Fruit fly (Drosophila melanogaster) whole organism, wandering third instar larva: ENCODE data around the gene saturn.

Experiments used
- Abd-B ChIP-seq: fragments of >200 bp; optimal IDR thresholded peaks from 2 replicates; lab custom pipeline; 2017; ENCODE audit warnings: missing biosample characterization, missing genetic modification characterization
- CrebA ChIP-seq: fragments of 200-800 bp; sonication (Bioruptor generic); optimal IDR thresholded peaks from 2 replicates; lab custom pipeline; 2016; ENCODE audit warnings: missing biosample characterization, mild to moderate bottlenecking, missing genetic modification characterization, borderline replicate concordance
- HLH106 ChIP-seq: fragments of 200-800 bp; optimal IDR thresholded peaks from 3 replicates; lab custom pipeline; 2019; ENCODE audit warnings: missing biosample characterization, mild to moderate bottlenecking, missing genetic modification characterization, moderate library complexity
- Jra ChIP-seq: sonication (Bioruptor generic); optimal IDR thresholded peaks from 2 replicates; lab custom pipeline; 2016; ENCODE audit warnings: missing biosample characterization, missing genetic modification characterization
- N ChIP-seq: fragments of >200 bp; optimal IDR thresholded peaks from 2 replicates; lab custom pipeline; 2018; ENCODE audit warnings: missing biosample characterization, missing external identifiers, missing genetic modification characterization
- OdsH ChIP-seq: fragments of 200-800 bp; sonication (Bioruptor generic); optimal IDR thresholded peaks from 2 replicates; lab custom pipeline; 2016; ENCODE audit warnings: missing biosample characterization, mild to moderate bottlenecking, missing genetic modification characterization
- Vsx2 ChIP-seq: fragments of 200-300, 225-300 bp; sonication (Bioruptor generic); optimal IDR thresholded peaks from 2 replicates; lab custom pipeline; 2018; ENCODE audit warnings: missing biosample characterization, missing genetic modification characterization; ENCODE audit not compliant: partially characterized antibody
- dmrt93B ChIP-seq: fragments of 200-800 bp; sonication (Bioruptor generic); optimal IDR thresholded peaks from 2 replicates; lab custom pipeline; 2018; ENCODE audit warnings: missing biosample characterization, mild to moderate bottlenecking, missing genetic modification characterization
- psq ChIP-seq: fragments of 200-800 bp; sonication (Bioruptor generic); optimal IDR thresholded peaks from 3 replicates; lab custom pipeline; 2017; ENCODE audit warnings: missing biosample characterization, mild to moderate bottlenecking, missing genetic modification characterization, moderate library complexity
- rgr ChIP-seq: fragments of 200-800 bp; sonication (Bioruptor generic); optimal IDR thresholded peaks from 3 replicates; lab custom pipeline; 2016; ENCODE audit warnings: missing biosample characterization, mild to moderate bottlenecking, missing genetic modification characterization
- tai ChIP-seq: sonication (Bioruptor generic); optimal IDR thresholded peaks from 2 replicates; lab custom pipeline; 2016; ENCODE audit warnings: missing biosample characterization, missing genetic modification characterization
- usp ChIP-seq: fragments of >200 bp; optimal IDR thresholded peaks from 2 replicates; lab custom pipeline; 2017; ENCODE audit warnings: missing biosample characterization, missing genetic modification characterization

dm6 chr3L:14211616-14212015, 8.5 kb downstream of the saturn start:
- TF ChIP-seq tai (GFP tag; lab: Kevin White, UChicago): no peak
- no peak for TF ChIP-seq Abd-B (GFP tag; lab: Kevin White, UChicago)
- no peak for TF ChIP-seq Jra (GFP tag; lab: Kevin White, UChicago)
- no peak for TF ChIP-seq psq (GFP tag; lab: Kevin White, UChicago)
- no peak for TF ChIP-seq usp
- no peak for TF ChIP-seq Vsx2
- TF ChIP-seq OdsH (GFP tag; lab: Kevin White, UChicago): no peak
- no peak for TF ChIP-seq N (GFP tag; lab: Kevin White, UChicago)
- TF ChIP-seq CrebA: no peak
- TF ChIP-seq dmrt93B (GFP tag; lab: Kevin White, UChicago): no peak
- TF ChIP-seq HLH106 (tag; lab: Kevin White, UChicago): no peak
- TF ChIP-seq rgr: no peak
